Fruit fly (Drosophila melanogaster) whole organism, embryonic: ENCODE data around the gene CG5727.

Source experiments
- Asciz ChIP-seq: fragments of 200-800 bp; sonication (Bioruptor generic); optimal IDR thresholded peaks from 2 replicates; lab custom pipeline; 2017; ENCODE audit warnings: missing biosample characterization, mild to moderate bottlenecking, missing genetic modification characterization, missing genetic modification reagents
- Awh ChIP-seq: fragments of 200-800 bp; sonication (Bioruptor generic); IDR thresholded peaks from 2 replicates; pipeline ENCODE4, ENCODE4 v1.3.6; 2022; ENCODE audit warnings: missing biosample characterization, missing genetic modification characterization
- Bdp1 ChIP-seq: fragments of 200-800 bp; sonication (Bioruptor generic); optimal IDR thresholded peaks from 3 replicates; lab custom pipeline; 2016; ENCODE audit warnings: missing biosample characterization, missing genetic modification characterization
- CG11085 ChIP-seq: fragments of 200-800 bp; sonication (Bioruptor generic); IDR thresholded peaks from 2 replicates; pipeline ENCODE4 v1.3.6; 2022; ENCODE audit warnings: missing biosample characterization, missing genetic modification characterization
- CG11247 ChIP-seq: fragments of 200-800 bp; sonication (Bioruptor generic); IDR thresholded peaks from 2 replicates; pipeline ENCODE4 v1.3.6; 2022; ENCODE audit warnings: missing biosample characterization, missing genetic modification characterization
- CG12236 ChIP-seq: fragments of 200-800 bp; sonication (Bioruptor generic); optimal IDR thresholded peaks from 2 replicates; lab custom pipeline; 2016; ENCODE audit warnings: missing biosample characterization, missing genetic modification characterization
- CG12391 ChIP-seq: fragments of 200-800 bp; sonication (Bioruptor generic); optimal IDR thresholded peaks from 3 replicates; lab custom pipeline; 2018; ENCODE audit warnings: missing biosample characterization, mild to moderate bottlenecking, missing genetic modification characterization, moderate library complexity
- CG12659 ChIP-seq: fragments of 200-800 bp; sonication (Bioruptor generic); optimal IDR thresholded peaks from 3 replicates; lab custom pipeline; 2017; ENCODE audit warnings: mild to moderate bottlenecking, missing biosample characterization, missing genetic modification reagents, missing genetic modification characterization
- CG13424 ChIP-seq: fragments of 200-800 bp; sonication (Bioruptor generic); optimal IDR thresholded peaks from 2 replicates; lab custom pipeline; 2019; ENCODE audit warnings: missing biosample characterization, mild to moderate bottlenecking, missing genetic modification characterization, moderate library complexity
- CG1602 ChIP-seq: fragments of 200-800 bp; sonication (Bioruptor generic); optimal IDR thresholded peaks from 3 replicates; lab custom pipeline; 2016; ENCODE audit warnings: missing biosample characterization, missing genetic modification characterization
- CG17385 ChIP-seq: fragments of 200-800 bp; sonication (Bioruptor generic); optimal IDR thresholded peaks from 3 replicates; lab custom pipeline; 2018; ENCODE audit warnings: missing biosample characterization, mild to moderate bottlenecking, missing genetic modification characterization
- CG17829 ChIP-seq: fragments of 200-800 bp; optimal IDR thresholded peaks from 2 replicates; lab custom pipeline; 2019; ENCODE audit warnings: missing biosample characterization, mild to moderate bottlenecking, missing genetic modification characterization, moderate library complexity
- CG1792 ChIP-seq: fragments of 200-800 bp; sonication (Bioruptor generic); optimal IDR thresholded peaks from 2 replicates; lab custom pipeline; 2016; ENCODE audit warnings: missing biosample characterization, missing genetic modification characterization
- CG32772 ChIP-seq: fragments of 200-800 bp; sonication (Bioruptor generic); IDR thresholded peaks from 2 replicates; pipeline ENCODE4 v1.3.6; 2022; ENCODE audit warnings: missing biosample characterization, missing genetic modification characterization
- CG3281 ChIP-seq: fragments of 200-800 bp; sonication (Bioruptor generic); optimal IDR thresholded peaks from 3 replicates; lab custom pipeline; 2017; ENCODE audit warnings: missing biosample characterization, mild to moderate bottlenecking, missing genetic modification characterization
- CG7357 ChIP-seq: fragments of 200-800 bp; sonication (Bioruptor generic); IDR thresholded peaks from 3 replicates; pipeline ENCODE4 v1.3.6; 2022; ENCODE audit warnings: missing biosample characterization, missing genetic modification characterization
- Camta ChIP-seq: fragments of 200-800 bp; sonication (Bioruptor generic); optimal IDR thresholded peaks from 2 replicates; lab custom pipeline; 2016; ENCODE audit warnings: missing biosample characterization, missing genetic modification characterization
- CoRest ChIP-seq: fragments of 200-800 bp; sonication (Bioruptor generic); optimal IDR thresholded peaks from 3 replicates; lab custom pipeline; 2018; ENCODE audit warnings: missing biosample characterization, mild to moderate bottlenecking, missing genetic modification characterization, moderate library complexity
- Dip3 ChIP-seq: fragments of 200-800 bp; sonication (Bioruptor generic); optimal IDR thresholded peaks from 3 replicates; lab custom pipeline; 2016; ENCODE audit warnings: missing biosample characterization, missing genetic modification characterization
- E2f1 ChIP-seq: fragments of 200-800 bp; sonication (Bioruptor generic); IDR thresholded peaks from 2 replicates; pipeline ENCODE4 v1.3.6; 2022; ENCODE audit warnings: missing biosample characterization, missing genetic modification characterization
- HLH4C ChIP-seq: fragments of 200-800 bp; sonication (Bioruptor generic); IDR thresholded peaks from 3 replicates; pipeline ENCODE4 v1.3.6; 2022; ENCODE audit warnings: missing biosample characterization, missing genetic modification characterization; ENCODE audit not compliant: partially characterized antibody
- Lpt ChIP-seq: fragments of >200 bp; optimal IDR thresholded peaks from 2 replicates; lab custom pipeline; 2018; ENCODE audit warnings: missing biosample characterization, missing genetic modification characterization
- Neu2 ChIP-seq: fragments of 200-800 bp; sonication (Bioruptor generic); optimal IDR thresholded peaks from 3 replicates; lab custom pipeline; 2016; ENCODE audit warnings: missing biosample characterization, missing genetic modification characterization, borderline replicate concordance
- Rx ChIP-seq: fragments of 200-800 bp; sonication (Bioruptor generic); IDR thresholded peaks from 2 replicates; pipeline ENCODE4 v1.3.6; 2022; ENCODE audit warnings: missing biosample characterization, missing genetic modification characterization
- Sox100B ChIP-seq: fragments of 200-800 bp; sonication (Bioruptor generic); optimal IDR thresholded peaks from 3 replicates; lab custom pipeline; 2018; ENCODE audit warnings: missing biosample characterization, mild to moderate bottlenecking, missing genetic modification characterization
- Vsx1 ChIP-seq: fragments of 200-800 bp; sonication (Bioruptor generic); optimal IDR thresholded peaks from 2 replicates; lab custom pipeline; 2017; ENCODE audit warnings: missing biosample characterization, mild to moderate bottlenecking, missing genetic modification characterization, missing genetic modification reagents
- Xbp1 ChIP-seq: fragments of 200-800 bp; sonication (Bioruptor generic); optimal IDR thresholded peaks from 3 replicates; lab custom pipeline; 2016; ENCODE audit warnings: missing biosample characterization, mild to moderate bottlenecking, missing genetic modification characterization
- ap ChIP-seq: fragments of 200-800 bp; sonication (Bioruptor generic); IDR thresholded peaks from 2 replicates; pipeline ENCODE4 v1.3.6; 2022; ENCODE audit warnings: missing biosample characterization, missing genetic modification characterization
- ara ChIP-seq: fragments of 200-800 bp; sonication (Bioruptor generic); IDR thresholded peaks from 2 replicates; pipeline ENCODE4 v1.3.6; 2022; ENCODE audit warnings: missing biosample characterization, missing genetic modification characterization
- chif ChIP-seq, 2 experiments: fragments of 200-800 bp; sonication (Bioruptor generic); optimal IDR thresholded peaks; 3 replicates each; lab custom pipeline; 2016; ENCODE audit warnings: missing biosample characterization in 2 of 2, missing genetic modification characterization in 2 of 2
- corto ChIP-seq: fragments of 200-800 bp; sonication (Bioruptor generic); optimal IDR thresholded peaks from 2 replicates; lab custom pipeline; 2016; ENCODE audit warnings: missing biosample characterization, mild to moderate bottlenecking, missing genetic modification characterization, moderate library complexity
- dimm ChIP-seq: fragments of 200-800 bp; sonication (Bioruptor generic); IDR thresholded peaks from 2 replicates; pipeline ENCODE4 v1.3.6; 2022; ENCODE audit warnings: missing biosample characterization, missing genetic modification characterization
- fd102C ChIP-seq: fragments of 200-800 bp; sonication (Bioruptor generic); optimal IDR thresholded peaks from 2 replicates; lab custom pipeline; 2018; ENCODE audit warnings: missing biosample characterization, mild to moderate bottlenecking, missing genetic modification characterization, moderate library complexity
- grau ChIP-seq: fragments of 200-800 bp; optimal IDR thresholded peaks from 3 replicates; lab custom pipeline; 2019; ENCODE audit warnings: missing biosample characterization, mild to moderate bottlenecking, missing genetic modification characterization, moderate library complexity
- grn ChIP-seq: fragments of 200-800 bp; sonication (Bioruptor generic); optimal IDR thresholded peaks from 3 replicates; lab custom pipeline; 2017; ENCODE audit warnings: missing biosample characterization, missing genetic modification characterization
- her ChIP-seq: fragments of 200-800 bp; sonication (Bioruptor generic); optimal IDR thresholded peaks from 2 replicates; lab custom pipeline; 2016; ENCODE audit warnings: missing biosample characterization, missing genetic modification characterization
- inv ChIP-seq: fragments of 200-800 bp; sonication (Bioruptor generic); IDR thresholded peaks from 2 replicates; pipeline ENCODE4 v1.3.6; 2022; ENCODE audit warnings: missing biosample characterization, missing genetic modification characterization; ENCODE audit not compliant: partially characterized antibody
- lola ChIP-seq, 3 experiments: fragments of >200 bp in 2 of 3; fragments of 200-800 bp in 1 of 3; sonication (Bioruptor generic) in 1 of 3; optimal IDR thresholded peaks; 2 replicates each; lab custom pipeline; 2017 to 2019; ENCODE audit warnings: missing biosample characterization in 3 of 3, missing genetic modification characterization in 3 of 3, mild to moderate bottlenecking in 1 of 3, moderate library complexity in 1 of 3
- mam ChIP-seq: fragments of 200-800 bp; sonication (Bioruptor generic); optimal IDR thresholded peaks from 3 replicates; lab custom pipeline; 2016; ENCODE audit warnings: missing biosample characterization, missing genetic modification characterization
- onecut ChIP-seq: fragments of 200-800 bp; sonication (Bioruptor generic); IDR thresholded peaks from 2 replicates; pipeline ENCODE4 v1.3.6; 2022; ENCODE audit warnings: missing biosample characterization, missing genetic modification characterization
- rib ChIP-seq: fragments of 200-800 bp; sonication (Bioruptor generic); IDR thresholded peaks from 2 replicates; pipeline ENCODE4 v1.3.6; 2022; ENCODE audit warnings: missing biosample characterization, missing genetic modification characterization
- ro ChIP-seq: fragments of 200-800 bp; sonication (Bioruptor generic); IDR thresholded peaks from 2 replicates; pipeline ENCODE4 v1.3.6; 2022; ENCODE audit warnings: missing biosample characterization, missing genetic modification characterization
- salm ChIP-seq: fragments of 200-800 bp; sonication (Bioruptor generic); optimal IDR thresholded peaks from 2 replicates; lab custom pipeline; 2018; ENCODE audit warnings: missing biosample characterization, mild to moderate bottlenecking, missing genetic modification characterization
- seq ChIP-seq: fragments of 200-800 bp; sonication (Bioruptor generic); IDR thresholded peaks from 2 replicates; pipeline ENCODE4 v1.3.6; 2022; ENCODE audit warnings: missing biosample characterization, missing genetic modification characterization
- so ChIP-seq: fragments of 200-800 bp; sonication (Bioruptor generic); IDR thresholded peaks from 3 replicates; pipeline ENCODE4 v1.3.6; 2022; ENCODE audit warnings: missing biosample characterization, missing genetic modification characterization
- tap ChIP-seq: fragments of 200-800 bp; optimal IDR thresholded peaks from 3 replicates; lab custom pipeline; 2019; ENCODE audit warnings: missing biosample characterization, mild to moderate bottlenecking, missing genetic modification characterization, moderate library complexity
- tgo ChIP-seq: fragments of 200-800 bp; sonication (Bioruptor generic); IDR thresholded peaks from 3 replicates; pipeline ENCODE4 v1.3.6; 2022; ENCODE audit warnings: missing biosample characterization, missing genetic modification characterization
- tio ChIP-seq: fragments of 200-800 bp; sonication (Bioruptor generic); optimal IDR thresholded peaks from 2 replicates; lab custom pipeline; 2017; ENCODE audit warnings: missing biosample characterization, missing genetic modification characterization, inconsistent platforms
- unpg ChIP-seq: fragments of 200-800 bp; sonication (Bioruptor generic); optimal IDR thresholded peaks from 3 replicates; lab custom pipeline; 2018; ENCODE audit warnings: missing biosample characterization, mild to moderate bottlenecking, missing genetic modification characterization, moderate library complexity
- yki ChIP-seq: fragments of >200 bp; optimal IDR thresholded peaks from 3 replicates; lab custom pipeline; 2018
- z ChIP-seq: fragments of 200-800 bp; sonication (Bioruptor generic); IDR thresholded peaks from 3 replicates; pipeline ENCODE4 v1.3.6; 2022; ENCODE audit warnings: missing biosample characterization, missing genetic modification characterization

CG5727 gene

dm6 chr2L:10200847-10201246, 9.6 kb downstream of the CG5727 start, which contains the start of the genes Ripalpha and RpL7 (continued):
- peak; percentile 98 for TF ChIP-seq Xbp1 (GFP tag; lab: Kevin White, UChicago)
- peak; percentile 98 for TF ChIP-seq Rx (GFP tag; lab: Robert Waterston, UW)
- TF ChIP-seq tap (tag; lab: Kevin White, UChicago), result peak; percentile 84
- peak; percentile 93 for TF ChIP-seq inv (GFP tag; lab: Robert Waterston, UW)
- peak; percentile 79 for TF ChIP-seq HLH4C (GFP tag; lab: Robert Waterston, UW)
- peak; percentile 88 for TF ChIP-seq grau (tag; lab: Kevin White, UChicago)
- peak; percentile 96 for TF ChIP-seq Camta (GFP tag; lab: Kevin White, UChicago)
- TF ChIP-seq seq (GFP tag; lab: Robert Waterston, UW), result peak; percentile 91
- TF ChIP-seq CG11085, result peak; percentile 98
- peak; percentile 98 for TF ChIP-seq CG11247 (GFP tag; lab: Robert Waterston, UW)
- TF ChIP-seq yki (lab: Kevin White, UChicago), result no peak
- peak; percentile 97 for TF ChIP-seq Dip3 (GFP tag; lab: Kevin White, UChicago)
- peak; percentile 80 for TF ChIP-seq CG7357 (GFP tag; lab: Robert Waterston, UW)
- TF ChIP-seq CG1602, result peak; percentile 92
- TF ChIP-seq CG3281 (GFP tag; lab: Kevin White, UChicago), result peak; percentile 98
- TF ChIP-seq tgo (GFP tag; lab: Robert Waterston, UW), result peak; percentile 92
- TF ChIP-seq grn, result peak; percentile 96
- peak; percentile 92 for TF ChIP-seq CoRest (tag; lab: Kevin White, UChicago)
- peak; percentile 94 for TF ChIP-seq Bdp1
- TF ChIP-seq so, result peak; percentile 97
- TF ChIP-seq CG12391 (tag; lab: Kevin White, UChicago), result peak; percentile 97
- peak; percentile 97 for TF ChIP-seq fd102C
- peak; percentile 95 for TF ChIP-seq unpg (GFP tag; lab: Kevin White, UChicago)
- peak; percentile 75; the same call in 2 of the 3 replicates for TF ChIP-seq z (GFP tag; lab: Robert Waterston, UW)
- TF ChIP-seq corto (GFP tag; lab: Kevin White, UChicago), result peak; percentile 85
- peak; percentile 95 for TF ChIP-seq CG17385 (GFP tag; lab: Kevin White, UChicago)
- TF ChIP-seq lola (GFP tag; optimal IDR thresholded peaks at IDR 0.05; lab: Kevin White, UChicago), result peak in 1 of 3 experiments; percentile 78
- TF ChIP-seq CG1792 (GFP tag; lab: Kevin White, UChicago), result peak; percentile 97
- peak; percentile 92 for TF ChIP-seq salm (tag; lab: Kevin White, UChicago)
- TF ChIP-seq chif (GFP tag; optimal IDR thresholded peaks at IDR 0.05; lab: Kevin White, UChicago), result peak; percentile 96 to 99
- TF ChIP-seq ap (GFP tag; lab: Robert Waterston, UW), result peak; percentile 94
- TF ChIP-seq onecut (GFP tag; lab: Robert Waterston, UW), result peak; percentile 96
- peak; percentile 88 for TF ChIP-seq ro (GFP tag; lab: Robert Waterston, UW)
- TF ChIP-seq her (GFP tag; lab: Kevin White, UChicago), result peak; percentile 97
- TF ChIP-seq CG12659 (GFP tag; lab: Kevin White, UChicago), result peak; percentile 100
- TF ChIP-seq CG12236 (GFP tag; lab: Kevin White, UChicago), result peak; percentile 98
- peak; percentile 87 for TF ChIP-seq CG13424 (tag; lab: Kevin White, UChicago)
- TF ChIP-seq Vsx1 (GFP tag; lab: Kevin White, UChicago), result peak; percentile 98
- TF ChIP-seq CG17829 (tag; lab: Kevin White, UChicago), result peak; percentile 90
- no peak; the same call in none of the 2 replicates for TF ChIP-seq CG32772 (GFP tag; lab: Robert Waterston, UW)
- peak; percentile 96 for TF ChIP-seq E2f1 (GFP tag; lab: Robert Waterston, UW)
- peak; percentile 98 for TF ChIP-seq rib (GFP tag; lab: Robert Waterston, UW)
- peak; percentile 96 for TF ChIP-seq ara (GFP tag; lab: Robert Waterston, UW)
- no peak for TF ChIP-seq Lpt (GFP tag; lab: Kevin White, UChicago)
- peak; percentile 94 for TF ChIP-seq mam (GFP tag; lab: Kevin White, UChicago)
- peak; percentile 88 for TF ChIP-seq Sox100B
- peak; percentile 97 for TF ChIP-seq Awh (GFP tag; lab: Robert Waterston, UW)
- peak; percentile 94 for TF ChIP-seq dimm (GFP tag; lab: Robert Waterston, UW)
- peak; percentile 96 for TF ChIP-seq Asciz (GFP tag; lab: Kevin White, UChicago)
- peak; percentile 84 for TF ChIP-seq Neu2
- peak; percentile 87 for TF ChIP-seq tio (GFP tag; lab: Kevin White, UChicago)
